Fruit fly (Drosophila melanogaster) whole organism, embryonic: ENCODE measurements around the gene CG10486.

ENCODE experiments used
- Abd-B ChIP-seq: fragments of 200-800 bp; sonication (Bioruptor generic); optimal IDR thresholded peaks from 2 replicates; lab custom pipeline; 2018; ENCODE audit warnings: missing biosample characterization, mild to moderate bottlenecking, missing genetic modification characterization, moderate library complexity
- Bgb ChIP-seq: fragments of 200-800 bp; sonication (Bioruptor generic); IDR thresholded peaks from 2 replicates; pipeline ENCODE4 v1.3.6; 2022; ENCODE audit warnings: missing biosample characterization, missing genetic modification characterization; ENCODE audit not compliant: partially characterized antibody
- CG10654 ChIP-seq: fragments of 200-800 bp; sonication (Bioruptor generic); optimal IDR thresholded peaks from 2 replicates; lab custom pipeline; 2016; ENCODE audit warnings: missing biosample characterization, missing genetic modification characterization
- CG11398 ChIP-seq: fragments of 200-800 bp; sonication (Bioruptor generic); optimal IDR thresholded peaks from 2 replicates; lab custom pipeline; 2016; ENCODE audit warnings: missing biosample characterization, missing genetic modification characterization
- CG12391 ChIP-seq: fragments of 200-800 bp; sonication (Bioruptor generic); optimal IDR thresholded peaks from 3 replicates; lab custom pipeline; 2018; ENCODE audit warnings: missing biosample characterization, mild to moderate bottlenecking, missing genetic modification characterization, moderate library complexity
- CG12744 ChIP-seq: fragments of 200-800 bp; sonication (Bioruptor generic); optimal IDR thresholded peaks from 2 replicates; lab custom pipeline; 2016; ENCODE audit warnings: missing biosample characterization, missing genetic modification characterization
- CG13287 ChIP-seq: fragments of 200-800 bp; sonication (Bioruptor generic); IDR thresholded peaks from 2 replicates; pipeline ENCODE4 v1.3.6; 2022; ENCODE audit warnings: missing biosample characterization, missing genetic modification characterization; ENCODE audit not compliant: partially characterized antibody
- CG13894 ChIP-seq: fragments of 200-800 bp; sonication (Bioruptor generic); optimal IDR thresholded peaks from 3 replicates; lab custom pipeline; 2018; ENCODE audit warnings: missing biosample characterization, mild to moderate bottlenecking, missing genetic modification characterization, moderate library complexity
- CG14441 ChIP-seq: fragments of 200-800 bp; sonication (Bioruptor generic); IDR thresholded peaks from 2 replicates; pipeline ENCODE4 v1.3.6; 2022; ENCODE audit warnings: missing biosample characterization, missing genetic modification characterization
- CG17829 ChIP-seq: fragments of 200-800 bp; optimal IDR thresholded peaks from 2 replicates; lab custom pipeline; 2019; ENCODE audit warnings: missing biosample characterization, mild to moderate bottlenecking, missing genetic modification characterization, moderate library complexity
- CG2202 ChIP-seq: fragments of 200-800 bp; sonication (Bioruptor generic); optimal IDR thresholded peaks from 2 replicates; lab custom pipeline; 2018; ENCODE audit warnings: missing biosample characterization, mild to moderate bottlenecking, missing genetic modification characterization
- CG31224 ChIP-seq: fragments of 200-800 bp; sonication (Bioruptor generic); IDR thresholded peaks from 2 replicates; pipeline ENCODE4 v1.3.6; 2022; ENCODE audit warnings: missing biosample characterization, missing genetic modification characterization
- CG3726 ChIP-seq: fragments of 200-800 bp; sonication (Bioruptor generic); IDR thresholded peaks from 3 replicates; pipeline ENCODE4, ENCODE4 v1.3.6; 2022; ENCODE audit warnings: missing biosample characterization, missing genetic modification characterization
- CG3838 ChIP-seq: fragments of 200-800 bp; sonication (Bioruptor generic); optimal IDR thresholded peaks from 3 replicates; lab custom pipeline; 2016; ENCODE audit warnings: missing biosample characterization, missing genetic modification characterization
- CG6813 ChIP-seq: fragments of 200-800 bp; sonication (Bioruptor generic); optimal IDR thresholded peaks from 2 replicates; lab custom pipeline; 2017; ENCODE audit warnings: missing biosample characterization, missing genetic modification characterization, mild to moderate bottlenecking, moderate library complexity, missing genetic modification reagents
- CG7271 ChIP-seq: fragments of 200-800 bp; sonication (Bioruptor generic); optimal IDR thresholded peaks from 2 replicates; lab custom pipeline; 2018; ENCODE audit warnings: missing biosample characterization, mild to moderate bottlenecking, missing genetic modification characterization, moderate library complexity
- CG8089 ChIP-seq: fragments of 200-800 bp; sonication (Bioruptor generic); optimal IDR thresholded peaks from 3 replicates; lab custom pipeline; 2016; ENCODE audit warnings: missing biosample characterization, missing genetic modification characterization
- CG8359 ChIP-seq: fragments of 200-800 bp; sonication (Bioruptor generic); optimal IDR thresholded peaks from 2 replicates; lab custom pipeline; 2017; ENCODE audit warnings: missing biosample characterization, mild to moderate bottlenecking, missing genetic modification characterization, borderline replicate concordance
- CG9817 ChIP-seq: fragments of 200-800 bp; sonication (Bioruptor generic); optimal IDR thresholded peaks from 2 replicates; lab custom pipeline; 2018; ENCODE audit warnings: missing biosample characterization, mild to moderate bottlenecking, missing genetic modification characterization, moderate library complexity
- Camta ChIP-seq: fragments of 200-800 bp; sonication (Bioruptor generic); optimal IDR thresholded peaks from 2 replicates; lab custom pipeline; 2016; ENCODE audit warnings: missing biosample characterization, missing genetic modification characterization
- Dbx ChIP-seq: fragments of 200-800 bp; sonication (Bioruptor generic); IDR thresholded peaks from 3 replicates; pipeline ENCODE4 v1.3.6; 2022; ENCODE audit warnings: missing biosample characterization, missing genetic modification characterization
- Deaf1 ChIP-seq: fragments of 200-800 bp; optimal IDR thresholded peaks from 3 replicates; lab custom pipeline; 2019; ENCODE audit warnings: missing biosample characterization, mild to moderate bottlenecking, missing genetic modification characterization, moderate library complexity
- Dek ChIP-seq: fragments of 200-800 bp; sonication (Bioruptor generic); optimal IDR thresholded peaks from 3 replicates; lab custom pipeline; 2019; ENCODE audit warnings: missing biosample characterization, mild to moderate bottlenecking, missing genetic modification characterization, moderate library complexity
- Drgx ChIP-seq: fragments of 200-800 bp; sonication (Bioruptor generic); IDR thresholded peaks from 2 replicates; pipeline ENCODE4 v1.3.6; 2022; ENCODE audit warnings: missing biosample characterization, missing genetic modification characterization
- H2.0 ChIP-seq: fragments of 200-800 bp; sonication (Bioruptor generic); IDR thresholded peaks from 2 replicates; pipeline ENCODE4 v1.3.6; 2022; ENCODE audit warnings: missing biosample characterization, missing genetic modification characterization
- Hsf ChIP-seq: fragments of 200-800 bp; sonication (Bioruptor generic); optimal IDR thresholded peaks from 3 replicates; lab custom pipeline; 2016; ENCODE audit warnings: missing biosample characterization, missing genetic modification characterization
- NFAT ChIP-seq: fragments of 200-800 bp; sonication (Bioruptor generic); IDR thresholded peaks from 2 replicates; pipeline ENCODE4 v1.3.6; 2022; ENCODE audit warnings: missing biosample characterization, missing genetic modification characterization
- Ptx1 ChIP-seq: fragments of 200-800 bp; sonication (Bioruptor generic); IDR thresholded peaks from 2 replicates; pipeline ENCODE4 v1.3.6; 2022; ENCODE audit warnings: missing biosample characterization, missing genetic modification characterization
- Rfx ChIP-seq: fragments of 200-800 bp; sonication (Bioruptor generic); IDR thresholded peaks from 2 replicates; pipeline ENCODE4 v1.3.6; 2022; ENCODE audit warnings: missing biosample characterization, missing genetic modification characterization
- Sin3A ChIP-seq: fragments of >200 bp; optimal IDR thresholded peaks from 2 replicates; lab custom pipeline; 2018
- Stat92E ChIP-seq, 3 experiments: fragments of >200 bp in 2 of 3; fragments of 200-800 bp in 1 of 3; sonication (Bioruptor generic) in 1 of 3; optimal IDR thresholded peaks; 2 replicates each; lab custom pipeline; 2017 to 2019; ENCODE audit warnings: missing biosample characterization in 3 of 3, missing genetic modification characterization in 3 of 3, mild to moderate bottlenecking in 1 of 3, moderate library complexity in 1 of 3
- Xrp1 ChIP-seq: fragments of 200-800 bp; sonication (Bioruptor generic); IDR thresholded peaks from 2 replicates; pipeline ENCODE4 v1.3.6; 2022; ENCODE audit warnings: missing biosample characterization, missing genetic modification characterization
- ac ChIP-seq: fragments of 200-800 bp; sonication (Bioruptor generic); optimal IDR thresholded peaks from 3 replicates; lab custom pipeline; 2017; ENCODE audit warnings: missing biosample characterization, mild to moderate bottlenecking, missing genetic modification characterization
- ci ChIP-seq: fragments of 200-800 bp; sonication (Bioruptor generic); IDR thresholded peaks from 3 replicates; pipeline ENCODE4 v1.3.6; 2022; ENCODE audit warnings: missing biosample characterization, missing genetic modification characterization
- dati ChIP-seq: fragments of 200-800 bp; sonication (Bioruptor generic); IDR thresholded peaks from 2 replicates; pipeline ENCODE4 v1.3.6; 2022; ENCODE audit warnings: missing biosample characterization, missing genetic modification characterization
- emc ChIP-seq: fragments of 200-800 bp; sonication (Bioruptor generic); optimal IDR thresholded peaks from 2 replicates; lab custom pipeline; 2016; ENCODE audit warnings: missing biosample characterization, missing genetic modification characterization
- eve ChIP-seq, 2 experiments: fragments of >200 bp; optimal IDR thresholded peaks; 2 replicates each; lab custom pipeline; 2017; ENCODE audit warnings: missing biosample characterization in 2 of 2, missing genetic modification characterization in 2 of 2
- ewg ChIP-seq: fragments of 200-800 bp; sonication (Bioruptor generic); optimal IDR thresholded peaks from 3 replicates; lab custom pipeline; 2017; ENCODE audit warnings: mild to moderate bottlenecking, missing biosample characterization, missing genetic modification reagents, missing genetic modification characterization
- gsb ChIP-seq: fragments of 200-800 bp; sonication (Bioruptor generic); IDR thresholded peaks from 2 replicates; pipeline ENCODE4 v1.3.6; 2022; ENCODE audit warnings: missing biosample characterization, missing genetic modification characterization
- hb ChIP-seq: fragments of 200-800 bp; sonication (Bioruptor generic); IDR thresholded peaks from 3 replicates; pipeline ENCODE4 v1.3.6; 2022; ENCODE audit warnings: missing biosample characterization, missing genetic modification characterization; ENCODE audit not compliant: partially characterized antibody
- lola ChIP-seq, 3 experiments: fragments of >200 bp in 2 of 3; fragments of 200-800 bp in 1 of 3; sonication (Bioruptor generic) in 1 of 3; optimal IDR thresholded peaks; 2 replicates each; lab custom pipeline; 2017 to 2019; ENCODE audit warnings: missing biosample characterization in 3 of 3, missing genetic modification characterization in 3 of 3, mild to moderate bottlenecking in 1 of 3, moderate library complexity in 1 of 3
- odd ChIP-seq: fragments of 200-800 bp; sonication (Bioruptor generic); optimal IDR thresholded peaks from 2 replicates; lab custom pipeline; 2017; ENCODE audit warnings: missing biosample characterization, mild to moderate bottlenecking, missing genetic modification characterization
- onecut ChIP-seq: fragments of 200-800 bp; sonication (Bioruptor generic); IDR thresholded peaks from 2 replicates; pipeline ENCODE4 v1.3.6; 2022; ENCODE audit warnings: missing biosample characterization, missing genetic modification characterization
- org-1 ChIP-seq: fragments of 200-800 bp; sonication (Bioruptor generic); optimal IDR thresholded peaks from 2 replicates; lab custom pipeline; 2017; ENCODE audit warnings: missing biosample characterization, missing genetic modification characterization
- pnt ChIP-seq: fragments of 200-800 bp; sonication (Bioruptor generic); optimal IDR thresholded peaks from 3 replicates; lab custom pipeline; 2016; ENCODE audit warnings: missing biosample characterization, missing genetic modification characterization
- slou ChIP-seq: fragments of 200-800 bp; sonication (Bioruptor generic); optimal IDR thresholded peaks from 3 replicates; lab custom pipeline; 2016; ENCODE audit warnings: missing biosample characterization, missing genetic modification characterization
- sqz ChIP-seq: fragments of 200-800 bp; sonication (Bioruptor generic); optimal IDR thresholded peaks from 3 replicates; lab custom pipeline; 2018; ENCODE audit warnings: missing biosample characterization, mild to moderate bottlenecking, missing genetic modification characterization
- stwl ChIP-seq: fragments of 200-800 bp; sonication (Bioruptor generic); optimal IDR thresholded peaks from 3 replicates; lab custom pipeline; 2018; ENCODE audit warnings: missing biosample characterization, mild to moderate bottlenecking, missing genetic modification characterization, moderate library complexity
- unc-4 ChIP-seq: fragments of 200-800 bp; sonication (Bioruptor generic); IDR thresholded peaks from 2 replicates; pipeline ENCODE4 v1.3.6; 2022; ENCODE audit warnings: missing biosample characterization, missing genetic modification characterization; ENCODE audit not compliant: partially characterized antibody
- wek ChIP-seq: fragments of 200-800 bp; sonication (Bioruptor generic); optimal IDR thresholded peaks from 3 replicates; lab custom pipeline; 2018; ENCODE audit warnings: missing biosample characterization, mild to moderate bottlenecking, missing genetic modification characterization, moderate library complexity

Gene CG10486

DNA sequence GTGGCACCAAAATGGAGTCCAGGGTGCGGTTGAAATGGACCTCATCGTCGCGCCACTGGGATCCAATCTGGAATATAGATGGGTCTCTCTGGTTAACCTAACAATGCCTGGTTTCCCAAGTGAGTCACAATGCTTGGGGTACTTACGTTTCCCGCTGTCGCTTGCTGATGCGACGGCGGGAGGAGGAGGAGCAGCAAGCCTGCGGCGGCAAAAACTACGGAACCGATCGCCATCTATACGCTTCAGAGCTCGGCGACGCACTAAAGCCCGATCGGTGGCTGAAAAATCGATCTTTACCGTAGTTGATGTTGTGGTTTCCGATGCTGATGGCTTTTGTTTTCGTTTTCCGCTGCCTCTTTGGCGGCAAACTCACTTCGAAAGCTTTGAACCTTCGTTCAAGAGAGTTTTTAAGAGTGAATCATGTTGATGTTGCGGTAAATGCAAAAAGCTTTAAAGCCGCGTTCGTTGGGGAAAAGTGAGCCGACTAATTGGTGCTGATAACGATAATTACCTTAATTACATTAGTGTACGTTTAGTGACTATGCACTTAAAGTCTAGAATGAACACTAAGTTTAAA lies 4.2 kb downstream of the CG10486 start, which contains the start of gene QC (continued):
- no peak for TF ChIP-seq NFAT (GFP tag; lab: Robert Waterston, UW)
- TF ChIP-seq CG13894 (tag; lab: Kevin White, UChicago) = no peak
- TF ChIP-seq sqz (GFP tag; lab: Kevin White, UChicago) = no peak
- no peak for TF ChIP-seq Dek
- TF ChIP-seq stwl (tag; lab: Kevin White, UChicago) = no peak
- no peak for TF ChIP-seq Xrp1 (GFP tag; lab: Robert Waterston, UW)
- TF ChIP-seq CG12391 (tag; lab: Kevin White, UChicago) = no peak
- 0 out of 2 replicates have a peak, but pooled peaks have one; percentile 17 for TF ChIP-seq unc-4 (GFP tag; lab: Robert Waterston, UW)
- TF ChIP-seq ac = no peak
- no peak for TF ChIP-seq pnt
- TF ChIP-seq CG6813 (GFP tag; lab: Kevin White, UChicago) = no peak
- TF ChIP-seq Deaf1 (tag; lab: Kevin White, UChicago) = peak; percentile 91
- TF ChIP-seq CG7271 (tag; lab: Kevin White, UChicago) = no peak
- TF ChIP-seq CG8359 (GFP tag; lab: Kevin White, UChicago) = no peak
- no peak for TF ChIP-seq Abd-B (GFP tag; lab: Kevin White, UChicago)
- TF ChIP-seq odd = no peak
- TF ChIP-seq org-1 = no peak
- no peak for TF ChIP-seq ewg (GFP tag; lab: Kevin White, UChicago)
- TF ChIP-seq CG12744 = no peak
- no peak for TF ChIP-seq CG31224 (GFP tag; lab: Robert Waterston, UW)
- peak; percentile 15; the same call in 1 of the 2 replicates for TF ChIP-seq Bgb (GFP tag; lab: Robert Waterston, UW)
- no peak for TF ChIP-seq lola (GFP tag; optimal IDR thresholded peaks at IDR 0.05; lab: Kevin White, UChicago)
- TF ChIP-seq Rfx (GFP tag; lab: Robert Waterston, UW) = 0 out of 2 replicates have a peak, but pooled peaks have one; percentile 11
- TF ChIP-seq hb (GFP tag; lab: Robert Waterston, UW) = no peak
- TF ChIP-seq Dbx (GFP tag; lab: Robert Waterston, UW) = 0 out of 3 replicates have a peak, but pooled peaks have one; percentile 23
- no peak for TF ChIP-seq CG2202 (tag; lab: Kevin White, UChicago)
- no peak for TF ChIP-seq CG3726 (GFP tag; lab: Robert Waterston, UW)
- no peak for TF ChIP-seq Sin3A (lab: Kevin White, UChicago)
- no peak for TF ChIP-seq CG17829 (tag; lab: Kevin White, UChicago)
- TF ChIP-seq emc (GFP tag; lab: Kevin White, UChicago) = no peak
- TF ChIP-seq Drgx (GFP tag; lab: Robert Waterston, UW) = peak; percentile 29; the same call in 1 of the 2 replicates
- TF ChIP-seq CG13287 (GFP tag; lab: Robert Waterston, UW) = peak; percentile 23; the same call in 1 of the 2 replicates
- TF ChIP-seq eve (GFP tag; optimal IDR thresholded peaks at IDR 0.05; lab: Kevin White, UChicago) = no peak
- no peak for TF ChIP-seq CG11398 (GFP tag; lab: Kevin White, UChicago)
- TF ChIP-seq CG14441 (GFP tag; lab: Robert Waterston, UW) = no peak
- TF ChIP-seq CG10654 (GFP tag; lab: Kevin White, UChicago) = no peak
- no peak for TF ChIP-seq CG8089
- TF ChIP-seq Ptx1 (GFP tag; lab: Robert Waterston, UW) = no peak
- TF ChIP-seq Hsf (GFP tag; lab: Kevin White, UChicago) = no peak
- TF ChIP-seq CG3838 = no peak
- no peak for TF ChIP-seq Camta (GFP tag; lab: Kevin White, UChicago)
- TF ChIP-seq CG9817 (tag; lab: Kevin White, UChicago) = no peak
- TF ChIP-seq slou (GFP tag; lab: Kevin White, UChicago) = no peak
- TF ChIP-seq dati (GFP tag; lab: Robert Waterston, UW) = no peak
- no peak for TF ChIP-seq H2.0 (GFP tag; lab: Robert Waterston, UW)
- TF ChIP-seq onecut (GFP tag; lab: Robert Waterston, UW) = peak; percentile 84
- no peak for TF ChIP-seq wek (GFP tag; lab: Kevin White, UChicago)
- no peak for TF ChIP-seq Stat92E (GFP tag; optimal IDR thresholded peaks at IDR 0.05; lab: Kevin White, UChicago)
- TF ChIP-seq ci (GFP tag; lab: Robert Waterston, UW) = peak; percentile 43; the same call in 1 of the 3 replicates
- no peak for TF ChIP-seq gsb
